Worm (Caenorhabditis elegans) whole organism, mixed stage, embryonic: ENCODE measurements around the gene nfu-1.

Experiments
- bed-3 ChIP-seq: fragments of 200-800 bp; sonication (Bioruptor generic); optimal IDR thresholded peaks from 3 replicates; lab custom pipeline; 2018; ENCODE audit warnings: mild to moderate bottlenecking, missing genetic modification characterization, moderate library complexity, missing compliant biosample characterization
- elt-1 ChIP-seq: sonication (generic microtip); optimal IDR thresholded peaks from 2 replicates; lab custom pipeline; 2017; ENCODE audit warnings: missing genetic modification characterization, mild to moderate bottlenecking, missing compliant biosample characterization, antibody characterized with exemption, moderate library complexity, borderline replicate concordance; ENCODE audit not compliant: insufficient read depth
- hlh-1 ChIP-seq: fragments of 150-350 bp; optimal IDR thresholded peaks from 2 replicates; lab custom pipeline; 2014; ENCODE audit warnings: missing biosample characterization, missing genetic modification reagents, missing genetic modification characterization
- lin-13 ChIP-seq: fragments of 150-350 bp; optimal IDR thresholded peaks from 2 replicates; lab custom pipeline; 2014; ENCODE audit warnings: missing biosample characterization, missing genetic modification characterization
- mep-1 ChIP-seq: fragments of 150-350 bp; optimal IDR thresholded peaks from 2 replicates; lab custom pipeline; 2017; ENCODE audit warnings: missing biosample characterization, missing genetic modification reagents, missing genetic modification characterization, inconsistent platforms
- nhr-76 ChIP-seq: sonication (generic microtip); optimal IDR thresholded peaks from 2 replicates; lab custom pipeline; 2017; ENCODE audit warnings: missing biosample characterization, missing genetic modification characterization
- sem-2 ChIP-seq: fragments of 200-800 bp; sonication (Bioruptor generic); optimal IDR thresholded peaks from 2 replicates; lab custom pipeline; 2018; ENCODE audit warnings: mild to moderate bottlenecking, missing genetic modification characterization, missing compliant biosample characterization
- snpc-4 ChIP-seq: fragments of 150-350 bp; optimal IDR thresholded peaks from 2 replicates; lab custom pipeline; 2014; ENCODE audit warnings: missing biosample characterization, missing genetic modification characterization
- sptf-1 ChIP-seq: sonication (generic microtip); optimal IDR thresholded peaks from 2 replicates; lab custom pipeline; 2017; ENCODE audit warnings: mild to moderate bottlenecking, missing genetic modification characterization, moderate library complexity, missing compliant biosample characterization
- unc-39 ChIP-seq: fragments of 150-350 bp; optimal IDR thresholded peaks from 2 replicates; lab custom pipeline; 2014; ENCODE audit warnings: missing biosample characterization, missing genetic modification characterization
- unc-62 ChIP-seq: fragments of 150-350 bp; optimal IDR thresholded peaks from 2 replicates; lab custom pipeline; 2014; ENCODE audit warnings: missing biosample characterization, missing genetic modification reagents, missing genetic modification characterization
- ztf-11 ChIP-seq: fragments of 150-350 bp; optimal IDR thresholded peaks from 2 replicates; lab custom pipeline; 2014; ENCODE audit warnings: missing biosample characterization, missing genetic modification characterization

DNA sequence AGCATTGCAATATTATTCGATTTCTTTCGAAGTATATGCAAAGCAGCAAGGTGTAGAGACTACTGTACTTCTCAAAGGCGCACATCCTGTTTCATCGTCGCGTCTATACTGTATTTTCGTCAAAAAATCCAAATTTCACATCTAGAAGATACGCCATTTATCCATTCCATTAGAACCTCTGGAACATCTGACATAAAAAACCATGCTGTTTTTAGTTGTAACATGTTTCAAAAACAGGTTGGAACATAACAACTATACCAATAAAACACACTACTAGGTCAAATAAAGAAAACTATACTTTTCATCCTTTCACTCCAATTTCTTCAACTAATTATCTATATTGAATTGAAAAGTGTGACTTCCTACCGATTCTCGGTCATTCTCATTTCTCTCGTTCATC is 26.9 kb upstream of the nfu-1 start, which contains the start of gene ugt-59:
- TF ChIP-seq sptf-1 (tag; lab: Kevin White, UChicago) (no peak), lin-13 (no peak), unc-62 (no peak), hlh-1 (tag; lab: Kevin White, UChicago) (no peak), ztf-11 (no peak), bed-3 (GFP tag; lab: Kevin White, UChicago) (no peak), elt-1 (no peak), unc-39 (no peak), mep-1 (tag; lab: Kevin White, UChicago) (no peak), snpc-4 (tag; lab: Kevin White, UChicago) (no peak), sem-2 (GFP tag; lab: Kevin White, UChicago) (no peak), nhr-76 (tag; lab: Kevin White, UChicago) (no peak)
